Worm (Caenorhabditis elegans) whole organism, L3 larva: ENCODE measurements around the gene egl-4.

ENCODE experiments used
- aly-2 ChIP-seq: fragments of 150-350 bp; optimal IDR thresholded peaks from 2 replicates; lab custom pipeline; 2014; ENCODE audit warnings: missing biosample characterization, missing genetic modification characterization
- ama-1 ChIP-seq: fragments of 150-350 bp; optimal IDR thresholded peaks from 2 replicates; lab custom pipeline; 2018
- ceh-16 ChIP-seq: sonication (generic microtip); optimal IDR thresholded peaks from 2 replicates; lab custom pipeline; 2017; ENCODE audit warnings: missing biosample characterization, missing genetic modification characterization
- ceh-28 ChIP-seq: fragments of 150-350 bp; optimal IDR thresholded peaks from 2 replicates; lab custom pipeline; 2014; ENCODE audit warnings: missing biosample characterization, missing genetic modification reagents, missing genetic modification characterization
- ceh-82 ChIP-seq: fragments of 150-350 bp; optimal IDR thresholded peaks from 2 replicates; lab custom pipeline; 2014; ENCODE audit warnings: missing biosample characterization, missing genetic modification characterization
- ceh-9 ChIP-seq: sonication (generic microtip); optimal IDR thresholded peaks from 2 replicates; lab custom pipeline; 2018; ENCODE audit warnings: missing biosample characterization, missing genetic modification characterization
- daf-12 ChIP-seq: fragments of 150-350 bp; optimal IDR thresholded peaks from 2 replicates; lab custom pipeline; 2014; ENCODE audit warnings: missing biosample characterization, missing genetic modification reagents, missing genetic modification characterization
- egl-5 ChIP-seq: fragments of 150-350 bp; optimal IDR thresholded peaks from 2 replicates; lab custom pipeline; 2017; ENCODE audit warnings: missing biosample characterization, missing genetic modification reagents, missing genetic modification characterization, inconsistent platforms
- elt-1 ChIP-seq: fragments of 150-350 bp; optimal IDR thresholded peaks from 2 replicates; lab custom pipeline; 2014; ENCODE audit warnings: missing biosample characterization, missing genetic modification characterization
- elt-3 ChIP-seq, 3 experiments: fragments of 150-350 bp in 1 of 3; sonication (generic microtip) in 2 of 3; optimal IDR thresholded peaks; 2 replicates in 2 of 3; 4 replicates in 1 of 3; lab custom pipeline; 2014 to 2017; ENCODE audit warnings: missing biosample characterization in 3 of 3, missing genetic modification characterization in 3 of 3
- fkh-10 ChIP-seq: sonication (generic microtip); optimal IDR thresholded peaks from 2 replicates; lab custom pipeline; 2017; ENCODE audit warnings: missing biosample characterization, missing genetic modification reagents, missing genetic modification characterization
- fkh-2 ChIP-seq: fragments of 150-350 bp; optimal IDR thresholded peaks from 2 replicates; lab custom pipeline; 2014; ENCODE audit warnings: missing biosample characterization, missing genetic modification reagents, missing genetic modification characterization
- jun-1 ChIP-seq: fragments of 150-350 bp; optimal IDR thresholded peaks from 2 replicates; lab custom pipeline; 2014; ENCODE audit warnings: missing biosample characterization, missing genetic modification reagents, missing genetic modification characterization
- lin-15B ChIP-seq: fragments of 150-350 bp; optimal IDR thresholded peaks from 2 replicates; lab custom pipeline; 2014; ENCODE audit warnings: missing biosample characterization, missing genetic modification characterization
- lin-39 ChIP-seq: fragments of 150-350 bp; optimal IDR thresholded peaks from 2 replicates; lab custom pipeline; 2018; ENCODE audit warnings: missing biosample characterization, missing genetic modification reagents, missing genetic modification characterization
- lsy-12 ChIP-seq: sonication (generic microtip); optimal IDR thresholded peaks from 2 replicates; lab custom pipeline; 2016; ENCODE audit warnings: mild to moderate bottlenecking, missing genetic modification characterization, missing compliant biosample characterization
- mdl-1 ChIP-seq: fragments of 150-350 bp; optimal IDR thresholded peaks from 2 replicates; lab custom pipeline; 2014; ENCODE audit warnings: missing biosample characterization, missing genetic modification characterization
- nhr-11 ChIP-seq: fragments of 150-350 bp; optimal IDR thresholded peaks from 2 replicates; lab custom pipeline; 2014; ENCODE audit warnings: missing biosample characterization, missing genetic modification characterization
- nhr-23 ChIP-seq: fragments of 150-350 bp; optimal IDR thresholded peaks from 2 replicates; lab custom pipeline; 2014; ENCODE audit warnings: missing biosample characterization, missing genetic modification reagents, missing genetic modification characterization
- nhr-237 ChIP-seq: fragments of 150-350 bp; optimal IDR thresholded peaks from 2 replicates; lab custom pipeline; 2014; ENCODE audit warnings: missing biosample characterization, missing genetic modification characterization
- nhr-25 ChIP-seq: sonication (generic microtip); optimal IDR thresholded peaks from 2 replicates; lab custom pipeline; 2017; ENCODE audit warnings: missing biosample characterization, missing genetic modification characterization
- nhr-28 ChIP-seq: fragments of 150-350 bp; optimal IDR thresholded peaks from 2 replicates; lab custom pipeline; 2014; ENCODE audit warnings: missing biosample characterization, missing genetic modification characterization
- nhr-43 ChIP-seq: sonication (generic microtip); optimal IDR thresholded peaks from 2 replicates; lab custom pipeline; 2016; ENCODE audit warnings: mild to moderate bottlenecking, missing genetic modification characterization, missing compliant biosample characterization; ENCODE audit not compliant: poor library complexity, severe bottlenecking
- nhr-67 ChIP-seq: fragments of 150-350 bp; optimal IDR thresholded peaks from 2 replicates; lab custom pipeline; 2014; ENCODE audit warnings: missing biosample characterization, missing genetic modification characterization
- nhr-77 ChIP-seq: fragments of 150-350 bp; optimal IDR thresholded peaks from 2 replicates; lab custom pipeline; 2014; ENCODE audit warnings: missing biosample characterization, missing genetic modification characterization
- pha-4 ChIP-seq: fragments of 150-350 bp; optimal IDR thresholded peaks from 2 replicates; lab custom pipeline; 2014; ENCODE audit warnings: missing biosample characterization, missing genetic modification reagents, missing genetic modification characterization
- skn-1 ChIP-seq: fragments of 150-350 bp; optimal IDR thresholded peaks from 2 replicates; lab custom pipeline; 2014; ENCODE audit warnings: missing biosample characterization, missing genetic modification characterization
- tbx-2 ChIP-seq: sonication (generic microtip); optimal IDR thresholded peaks from 2 replicates; lab custom pipeline; 2016; ENCODE audit warnings: mild to moderate bottlenecking, missing genetic modification characterization, missing compliant biosample characterization
- unc-62 ChIP-seq: fragments of 150-350 bp; sonication (generic microtip); optimal IDR thresholded peaks from 4 replicates; lab custom pipeline; 2014; ENCODE audit warnings: missing biosample characterization, missing genetic modification reagents, missing genetic modification characterization
- ztf-11 ChIP-seq: fragments of 150-350 bp; optimal IDR thresholded peaks from 2 replicates; lab custom pipeline; 2014; ENCODE audit warnings: missing biosample characterization, missing genetic modification characterization
- ztf-4 ChIP-seq: fragments of 150-350 bp; optimal IDR thresholded peaks from 2 replicates; lab custom pipeline; 2014; ENCODE audit warnings: missing biosample characterization, missing genetic modification characterization

egl-4 gene

ce11 chrIV:1908467-1908866 lies 60.6 kb downstream of the egl-4 start:
- TF ChIP-seq nhr-11 (tag; lab: Kevin White, UChicago) (no peak), ceh-16 (tag; lab: Kevin White, UChicago) (no peak), ceh-9 (no peak), lsy-12 (tag; lab: Kevin White, UChicago) (no peak), nhr-77 (tag; lab: Kevin White, UChicago) (no peak), tbx-2 (tag; lab: Kevin White, UChicago) (no peak), mdl-1 (tag; lab: Kevin White, UChicago) (no peak), nhr-28 (no peak), ztf-4 (tag; lab: Kevin White, UChicago) (no peak)

ce11 chrIV:1908921-1909320 lies 61.0 kb downstream of the egl-4 start:
- TF ChIP-seq ztf-4 (tag; lab: Kevin White, UChicago) (no peak), tbx-2 (tag; lab: Kevin White, UChicago) (no peak), ceh-82 (no peak), nhr-28 (no peak), lin-15B (tag; lab: Kevin White, UChicago) (no peak)

ce11 chrIV:1911273-1911672 lies 63.4 kb downstream of the egl-4 start:
- TF ChIP-seq unc-62 (GFP tag; lab: Kevin White, UChicago) (no peak), egl-5 (tag; lab: Kevin White, UChicago) (no peak), elt-1 (tag; lab: Kevin White, UChicago) (peak; percentile 98), nhr-23 (tag; lab: Kevin White, UChicago) (peak; percentile 22)

ce11 chrIV:1914900-1915299 lies 67.0 kb downstream of the egl-4 start:
- peak; percentile 35 for TF ChIP-seq nhr-23 (tag; lab: Kevin White, UChicago)
- peak; percentile 93 for TF ChIP-seq elt-1 (tag; lab: Kevin White, UChicago)
- no peak for TF ChIP-seq nhr-43 (tag; lab: Kevin White, UChicago)
- no peak for TF ChIP-seq egl-5 (tag; lab: Kevin White, UChicago)

- TF ChIP-seq lin-39 (tag; lab: Kevin White, UChicago) (no peak), fkh-10 (GFP tag; lab: Kevin White, UChicago) (no peak), lin-15B (tag; lab: Kevin White, UChicago) (no peak), nhr-43 (tag; lab: Kevin White, UChicago) (no peak), ceh-28 (tag; lab: Kevin White, UChicago) (no peak), pha-4 (tag; lab: Kevin White, UChicago) (no peak), elt-3 (tag; optimal IDR thresholded peaks at IDR 0.05; lab: Kevin White, UChicago) (no peak), skn-1 (tag; lab: Kevin White, UChicago) (no peak), nhr-67 (no peak), nhr-237 (tag; lab: Kevin White, UChicago) (no peak), ceh-82 (no peak)
Measured at ce11 chrIV:1915549-1915948, 67.7 kb downstream of the egl-4 start.

- no peak for TF ChIP-seq jun-1 (tag; lab: Kevin White, UChicago)
- TF ChIP-seq ceh-82, result no peak
- TF ChIP-seq ztf-11 (tag; lab: Kevin White, UChicago), result no peak
- no peak for TF ChIP-seq nhr-25 (tag; lab: Kevin White, UChicago)
- TF ChIP-seq ama-1, result no peak
- TF ChIP-seq aly-2 (tag; lab: Kevin White, UChicago), result no peak
- no peak for TF ChIP-seq fkh-2
- no peak for TF ChIP-seq daf-12 (tag; lab: Kevin White, UChicago)
- no peak for TF ChIP-seq nhr-11 (tag; lab: Kevin White, UChicago)
- TF ChIP-seq ceh-16 (tag; lab: Kevin White, UChicago), result no peak
- no peak for TF ChIP-seq nhr-43 (tag; lab: Kevin White, UChicago)
Measured at ce11 chrIV:1916247-1916646, 68.4 kb downstream of the egl-4 start.

ce11 chrIV:1917819-1918218 lies 69.9 kb downstream of the egl-4 start, which contains the start of gene elt-6:
Gene elt-6 (plus strand): TSS chrIV:1917977.
- TF ChIP-seq mdl-1 (tag; lab: Kevin White, UChicago) (no peak), lsy-12 (tag; lab: Kevin White, UChicago) (no peak), lin-39 (tag; lab: Kevin White, UChicago) (no peak)
